Worm (Caenorhabditis elegans) whole organism, mixed stage, embryonic: ENCODE measurements around the gene K08E4.2.

Experiments
- M03D4.4 ChIP-seq: sonication (generic microtip); optimal IDR thresholded peaks from 2 replicates; lab custom pipeline; 2017; ENCODE audit warnings: mild to moderate bottlenecking, missing genetic modification characterization, missing compliant biosample characterization
- blmp-1 ChIP-seq: fragments of 150-350 bp; optimal IDR thresholded peaks from 2 replicates; lab custom pipeline; 2014; ENCODE audit warnings: missing biosample characterization, missing genetic modification characterization
- ceh-39 ChIP-seq: fragments of 150-350 bp; optimal IDR thresholded peaks from 2 replicates; lab custom pipeline; 2014; ENCODE audit warnings: missing biosample characterization, missing genetic modification characterization
- ceh-83 ChIP-seq: fragments of 200-800 bp; sonication (Bioruptor generic); optimal IDR thresholded peaks from 2 replicates; lab custom pipeline; 2018; ENCODE audit warnings: mild to moderate bottlenecking, missing genetic modification characterization, missing compliant biosample characterization
- ces-1 ChIP-seq: fragments of 150-350 bp; optimal IDR thresholded peaks from 2 replicates; lab custom pipeline; 2014; ENCODE audit warnings: missing biosample characterization, missing genetic modification reagents, missing genetic modification characterization
- cnd-1 ChIP-seq: fragments of 200-800 bp; sonication (Bioruptor generic); optimal IDR thresholded peaks from 2 replicates; lab custom pipeline; 2018; ENCODE audit warnings: mild to moderate bottlenecking, missing genetic modification characterization, missing compliant biosample characterization
- drap-1 ChIP-seq: fragments of 200-800 bp; sonication (Bioruptor generic); optimal IDR thresholded peaks from 3 replicates; lab custom pipeline; 2018; ENCODE audit warnings: mild to moderate bottlenecking, missing genetic modification characterization, missing compliant biosample characterization
- elt-1 ChIP-seq: sonication (generic microtip); optimal IDR thresholded peaks from 2 replicates; lab custom pipeline; 2017; ENCODE audit warnings: missing genetic modification characterization, mild to moderate bottlenecking, missing compliant biosample characterization, antibody characterized with exemption, moderate library complexity, borderline replicate concordance; ENCODE audit not compliant: insufficient read depth
- elt-3 ChIP-seq: fragments of 150-350 bp; optimal IDR thresholded peaks from 2 replicates; lab custom pipeline; 2014; ENCODE audit warnings: missing biosample characterization, missing genetic modification characterization
- flh-1 ChIP-seq: fragments of 200-800 bp; sonication (Bioruptor generic); optimal IDR thresholded peaks from 2 replicates; lab custom pipeline; 2018; ENCODE audit warnings: mild to moderate bottlenecking, missing genetic modification characterization, moderate library complexity, missing compliant biosample characterization
- ham-2 ChIP-seq: fragments of 200-800 bp; sonication (Bioruptor generic); optimal IDR thresholded peaks from 2 replicates; lab custom pipeline; 2018; ENCODE audit warnings: mild to moderate bottlenecking, missing genetic modification characterization, missing compliant biosample characterization
- hlh-1 ChIP-seq: fragments of 150-350 bp; optimal IDR thresholded peaks from 2 replicates; lab custom pipeline; 2014; ENCODE audit warnings: missing biosample characterization, missing genetic modification reagents, missing genetic modification characterization
- lin-13 ChIP-seq: fragments of 150-350 bp; optimal IDR thresholded peaks from 2 replicates; lab custom pipeline; 2014; ENCODE audit warnings: missing biosample characterization, missing genetic modification characterization
- lin-32 ChIP-seq: fragments of 200-800 bp; sonication (Bioruptor generic); optimal IDR thresholded peaks from 2 replicates; lab custom pipeline; 2018; ENCODE audit warnings: mild to moderate bottlenecking, missing genetic modification characterization, missing compliant biosample characterization
- lsy-2 ChIP-seq: fragments of 150-350 bp; optimal IDR thresholded peaks from 2 replicates; lab custom pipeline; 2014; ENCODE audit warnings: missing biosample characterization, missing genetic modification characterization
- mab-5 ChIP-seq: fragments of 150-350 bp; optimal IDR thresholded peaks from 2 replicates; lab custom pipeline; 2014; ENCODE audit warnings: missing biosample characterization, missing genetic modification characterization
- mls-2 ChIP-seq: sonication (generic microtip); optimal IDR thresholded peaks from 2 replicates; lab custom pipeline; 2016; ENCODE audit warnings: mild to moderate bottlenecking, missing genetic modification characterization, moderate library complexity, missing compliant biosample characterization
- nhr-2 ChIP-seq: fragments of 150-350 bp; optimal IDR thresholded peaks from 2 replicates; lab custom pipeline; 2014; ENCODE audit warnings: missing biosample characterization, missing genetic modification characterization
- nhr-237 ChIP-seq: fragments of 150-350 bp; optimal IDR thresholded peaks from 2 replicates; lab custom pipeline; 2014; ENCODE audit warnings: missing biosample characterization, missing genetic modification characterization
- nhr-28 ChIP-seq: fragments of 150-350 bp; optimal IDR thresholded peaks from 2 replicates; lab custom pipeline; 2014; ENCODE audit warnings: missing biosample characterization, missing genetic modification characterization
- pha-4 ChIP-seq: fragments of 150-350 bp; optimal IDR thresholded peaks from 2 replicates; lab custom pipeline; 2018; ENCODE audit warnings: missing biosample characterization, missing genetic modification reagents, missing genetic modification characterization
- sem-2 ChIP-seq: fragments of 200-800 bp; sonication (Bioruptor generic); optimal IDR thresholded peaks from 2 replicates; lab custom pipeline; 2018; ENCODE audit warnings: mild to moderate bottlenecking, missing genetic modification characterization, missing compliant biosample characterization
- snpc-4 ChIP-seq: fragments of 150-350 bp; optimal IDR thresholded peaks from 2 replicates; lab custom pipeline; 2014; ENCODE audit warnings: missing biosample characterization, missing genetic modification characterization
- sptf-1 ChIP-seq: sonication (generic microtip); optimal IDR thresholded peaks from 2 replicates; lab custom pipeline; 2017; ENCODE audit warnings: mild to moderate bottlenecking, missing genetic modification characterization, moderate library complexity, missing compliant biosample characterization
- unc-120 ChIP-seq: sonication (generic microtip); optimal IDR thresholded peaks from 2 replicates; lab custom pipeline; 2017; ENCODE audit warnings: missing genetic modification characterization, missing compliant biosample characterization; ENCODE audit not compliant: poor library complexity, severe bottlenecking
- unc-62 ChIP-seq: fragments of 150-350 bp; optimal IDR thresholded peaks from 2 replicates; lab custom pipeline; 2014; ENCODE audit warnings: missing biosample characterization, missing genetic modification reagents, missing genetic modification characterization
- zip-8 ChIP-seq: fragments of 150-350 bp; optimal IDR thresholded peaks from 2 replicates; lab custom pipeline; 2014; ENCODE audit warnings: missing biosample characterization, missing genetic modification characterization

The K08E4.2 gene

DNA sequence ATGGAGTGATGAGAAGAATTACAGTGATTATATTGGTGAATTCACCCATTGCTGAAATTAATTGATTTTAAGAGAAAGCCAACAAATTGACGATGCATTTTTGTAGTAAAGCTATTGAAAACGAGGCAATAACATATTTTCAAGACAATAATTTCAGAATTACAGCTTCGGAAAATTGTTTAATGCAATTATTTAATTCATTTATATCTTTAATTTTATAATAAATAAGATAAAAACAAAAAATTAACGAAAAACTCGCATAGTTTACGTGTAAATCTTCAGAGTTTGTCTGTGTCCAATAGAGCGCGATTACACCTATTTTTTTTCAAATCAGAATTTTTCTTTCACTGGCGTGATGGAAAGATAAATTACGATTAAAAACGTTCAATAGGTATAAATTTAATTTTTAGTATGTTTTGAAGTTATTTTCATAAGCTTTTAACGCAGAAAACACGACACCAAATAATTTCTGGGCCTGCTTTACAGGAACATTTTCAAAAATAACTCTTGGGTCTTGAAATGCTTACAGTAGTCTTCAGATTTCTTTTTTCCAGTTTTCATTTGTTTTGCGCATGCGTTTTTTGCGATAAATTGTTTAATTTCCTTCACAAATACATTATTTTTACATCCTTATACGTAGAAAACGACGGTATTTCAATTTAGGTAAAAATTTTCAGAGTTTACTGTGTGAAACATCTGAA, 21.8 kb upstream of the K08E4.2 start, which contains the start of gene tmed-1:
Gene tmed-1, minus strand, starts transcription at position 51 of the 701 bp plus-strand sequence.
- no peak for TF ChIP-seq flh-1 (GFP tag; lab: Kevin White, UChicago)
- TF ChIP-seq elt-3 (tag; lab: Kevin White, UChicago), result no peak
- no peak for TF ChIP-seq lin-32 (GFP tag; lab: Kevin White, UChicago)
- TF ChIP-seq sptf-1 (tag; lab: Kevin White, UChicago), result no peak
- no peak for TF ChIP-seq zip-8 (tag; lab: Kevin White, UChicago)
- no peak for TF ChIP-seq pha-4 (tag; lab: Kevin White, UChicago)
- TF ChIP-seq ceh-83 (GFP tag; lab: Kevin White, UChicago), result no peak

DNA sequence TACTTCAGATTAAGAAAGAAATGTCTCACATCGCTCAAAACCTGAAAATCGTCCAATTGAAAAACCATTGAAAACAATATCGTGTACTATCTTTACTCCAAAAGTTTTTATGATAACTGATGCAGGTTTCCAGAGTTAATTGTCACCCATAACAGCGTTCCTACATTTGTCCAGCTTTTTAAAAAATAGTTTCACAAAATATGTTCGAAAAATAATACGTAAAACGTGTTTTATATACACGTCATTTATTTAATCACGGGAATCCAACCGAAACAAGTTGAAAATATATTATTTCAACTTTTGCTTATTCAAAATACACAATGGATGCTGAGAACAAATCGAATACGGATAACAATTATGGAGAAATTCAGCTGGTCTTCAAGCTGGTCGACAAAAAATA, 19.0 kb upstream of the K08E4.2 start, which contains the start of gene K08E4.7:
Gene K08E4.7, plus strand, starts transcription at position 301 of the 400 bp plus-strand sequence.
- TF ChIP-seq lin-13, result no peak
- TF ChIP-seq nhr-28 (tag; lab: Kevin White, UChicago), result no peak

DNA sequence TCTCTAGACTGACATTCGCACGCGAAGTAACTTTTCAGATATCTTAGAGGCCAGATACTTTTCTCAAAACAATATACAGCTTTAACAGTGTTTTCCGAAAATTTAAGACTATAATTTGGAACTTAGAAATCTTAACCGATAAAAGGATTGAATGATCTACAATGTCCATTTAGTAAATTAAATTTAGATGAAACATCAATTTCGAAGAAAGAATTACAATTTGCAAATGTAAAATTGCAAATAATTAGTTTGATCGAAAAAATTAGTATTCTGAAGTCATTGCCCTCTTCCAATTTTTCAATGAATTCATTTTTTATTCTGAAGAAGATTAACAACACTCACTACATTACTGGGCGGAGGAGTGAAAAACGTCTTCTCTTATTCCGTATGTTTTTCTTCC, 12.1 kb upstream of the K08E4.2 start, which contains the start of gene bath-37:
Gene bath-37, plus strand, starts transcription at position 301 of the 400 bp plus-strand sequence.
- no peak for TF ChIP-seq flh-1 (GFP tag; lab: Kevin White, UChicago)
- no peak for TF ChIP-seq hlh-1 (tag; lab: Kevin White, UChicago)
- TF ChIP-seq drap-1, result no peak
- TF ChIP-seq elt-1, result no peak
- TF ChIP-seq mab-5 (tag; lab: Kevin White, UChicago), result no peak
- TF ChIP-seq snpc-4 (tag; lab: Kevin White, UChicago), result no peak
- TF ChIP-seq sem-2 (GFP tag; lab: Kevin White, UChicago), result no peak
- no peak for TF ChIP-seq nhr-237 (tag; lab: Kevin White, UChicago)
- TF ChIP-seq, all 35 proteins: peak for 0

DNA sequence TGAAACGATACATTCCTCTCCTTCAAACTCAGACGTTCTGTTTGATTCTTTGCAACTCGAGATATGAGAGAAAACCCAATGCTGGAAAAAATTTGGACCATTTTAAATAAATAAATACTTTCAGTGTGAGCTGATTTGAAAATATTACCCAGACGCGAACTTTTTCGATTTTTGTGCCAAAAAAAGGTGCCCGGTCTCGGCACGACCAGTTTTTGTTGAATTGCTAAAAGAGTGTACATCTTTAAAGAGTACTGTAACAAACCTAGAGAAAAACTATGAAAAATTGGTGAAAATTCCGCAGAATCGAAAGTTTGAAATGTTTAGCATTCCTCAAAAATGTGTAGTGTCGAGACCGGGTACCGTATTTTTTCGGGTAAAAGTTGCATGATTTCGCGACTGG, 4.8 kb upstream of the K08E4.2 start, which contains the start of gene K08E4.8:
Gene K08E4.8, minus strand, starts transcription at position 101 of the 400 bp plus-strand sequence.
- TF ChIP-seq drap-1, result no peak
- no peak for TF ChIP-seq pha-4 (tag; lab: Kevin White, UChicago)
- no peak for TF ChIP-seq nhr-2 (tag; lab: Kevin White, UChicago)
- TF ChIP-seq ham-2 (GFP tag; lab: Kevin White, UChicago), result no peak
- no peak for TF ChIP-seq M03D4.4 (tag; lab: Kevin White, UChicago)
- no peak for TF ChIP-seq mls-2 (tag; lab: Kevin White, UChicago)
- no peak for TF ChIP-seq lsy-2 (tag; lab: Kevin White, UChicago)
- TF ChIP-seq sptf-1 (tag; lab: Kevin White, UChicago), result no peak
- TF ChIP-seq sem-2 (GFP tag; lab: Kevin White, UChicago), result no peak
- no peak for TF ChIP-seq ces-1 (GFP tag; lab: Kevin White, UChicago)
- TF ChIP-seq unc-62 (GFP tag; lab: Kevin White, UChicago), result no peak
- TF ChIP-seq, all 35 proteins: peak for 0

DNA sequence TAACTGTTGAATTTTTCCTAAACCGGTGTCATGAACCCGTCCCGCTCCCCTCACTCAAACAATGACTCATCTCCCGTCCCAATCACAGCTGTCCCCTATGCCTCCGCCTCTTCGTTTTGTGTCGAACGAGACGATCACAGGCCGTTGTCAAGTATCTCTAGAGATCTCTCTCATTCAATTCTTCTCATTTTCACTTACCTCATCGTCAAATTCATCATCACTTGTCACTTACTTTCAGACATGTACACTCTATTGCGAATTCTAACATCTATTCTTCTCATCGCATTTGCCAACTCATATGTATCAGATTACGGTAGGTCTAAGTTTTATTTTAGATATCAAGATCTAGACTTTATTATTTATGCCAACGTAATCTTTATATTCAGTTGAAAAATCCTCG, 1.1 kb upstream of the K08E4.2 start, which contains the start of gene K08E4.3:
Gene K08E4.3, plus strand, starts transcription at position 235 of the 400 bp plus-strand sequence.
- TF ChIP-seq unc-120 (tag; lab: Kevin White, UChicago) (peak; percentile 18), hlh-1 (tag; lab: Kevin White, UChicago) (peak; percentile 30), unc-62 (GFP tag; lab: Kevin White, UChicago) (peak; percentile 77), cnd-1 (no peak)

DNA sequence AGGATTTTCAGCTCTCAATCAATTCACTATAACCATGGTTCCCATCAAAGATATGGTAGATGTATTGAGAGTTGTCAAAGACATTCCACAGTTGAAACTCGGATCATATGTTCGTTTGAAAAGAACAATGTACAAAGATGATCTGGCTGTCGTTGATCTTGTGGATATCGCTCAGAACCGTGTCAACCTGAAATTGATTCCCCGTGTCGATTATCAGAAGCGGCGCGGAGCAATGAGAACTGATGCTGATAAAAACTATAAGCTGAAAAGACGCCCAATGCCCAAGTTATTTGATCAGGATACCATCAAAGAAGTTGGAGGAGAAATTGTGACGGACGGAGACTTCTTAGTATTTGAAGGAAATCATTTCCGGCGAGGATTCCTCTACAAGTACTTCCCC, 4.0 kb downstream of the K08E4.2 start:
- TF ChIP-seq blmp-1, result no peak
- TF ChIP-seq ceh-39 (tag; lab: Kevin White, UChicago), result no peak
- no peak for TF ChIP-seq cnd-1
- TF ChIP-seq, all 35 proteins: peak for 0
